Fruit fly (Drosophila melanogaster): Measurements from ENCODE around the gene CG7218.
A peak's percentile ranks its signal among the peaks of the same experiment; 100 is the strongest.

Gene CG7218

DNA sequence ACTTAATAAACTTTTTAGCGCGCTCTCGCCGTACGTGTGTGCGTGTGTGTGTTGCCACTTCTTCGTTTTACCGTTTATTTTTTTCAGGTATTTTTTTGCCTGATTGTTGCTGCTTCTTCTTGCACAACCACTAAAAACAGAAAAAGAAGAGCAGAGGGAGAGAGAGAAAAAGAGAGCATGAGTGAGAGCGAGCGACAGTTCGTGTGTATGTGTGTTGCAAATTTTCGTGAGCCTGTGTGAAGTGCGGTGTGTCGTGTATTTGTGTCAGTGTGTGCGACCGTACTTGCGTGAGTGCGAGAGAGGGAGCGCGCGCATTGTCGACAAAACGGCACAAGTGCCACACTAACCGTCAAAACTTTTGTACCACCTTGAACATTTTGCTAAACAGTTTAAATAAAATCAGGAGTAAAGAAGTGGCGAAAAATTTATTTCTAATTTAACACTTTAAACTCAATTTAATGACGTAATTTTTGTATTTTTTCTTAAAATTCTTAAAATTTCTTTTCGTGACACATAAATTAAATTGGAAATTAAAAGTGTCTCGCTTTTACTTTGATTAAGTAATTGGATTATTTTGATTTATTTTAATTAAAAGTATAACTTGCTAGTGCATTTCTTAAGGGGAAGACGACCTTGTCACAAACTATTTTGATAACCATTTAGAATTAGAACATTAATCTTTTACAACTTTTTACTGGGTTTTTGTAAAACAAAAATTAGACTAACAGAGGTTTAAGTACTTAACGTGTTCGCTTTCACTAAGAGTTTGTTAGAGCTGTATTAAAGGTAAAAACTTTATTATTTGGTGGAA, 33.0 kb upstream of the CG7218 start (continued):
- TF ChIP-seq CG9727 (GFP tag; optimal IDR thresholded peaks at IDR 0.05) = peak; percentile 80
- TF ChIP-seq fd102C (GFP tag; optimal IDR thresholded peaks at IDR 0.05) = no peak
- peak; percentile 60 for TF ChIP-seq CG4424 (GFP tag; optimal IDR thresholded peaks at IDR 0.05)
- peak; percentile 84 for TF ChIP-seq CG9437 (GFP tag; optimal IDR thresholded peaks at IDR 0.05)
- TF ChIP-seq CG18764 (GFP tag; optimal IDR thresholded peaks at IDR 0.05) = no peak
- TF ChIP-seq CoRest (tag; optimal IDR thresholded peaks at IDR 0.05) = peak; percentile 86
- TF ChIP-seq CG7556 (GFP tag; optimal IDR thresholded peaks at IDR 0.05) = peak; percentile 84
- TF ChIP-seq BtbVII (GFP tag; optimal IDR thresholded peaks at IDR 0.05) = no peak
- TF ChIP-seq Usf (GFP tag; optimal IDR thresholded peaks at IDR 0.05) = peak; percentile 45
- TF ChIP-seq nau (GFP tag; optimal IDR thresholded peaks at IDR 0.05) = no peak
- no peak for TF ChIP-seq h (optimal IDR thresholded peaks at IDR 0.05)
- peak; percentile 19 for TF ChIP-seq jumu (GFP tag; optimal IDR thresholded peaks at IDR 0.05)
- no peak for TF ChIP-seq Nf-YA (GFP tag; IDR thresholded peaks at IDR 0.05)
- TF ChIP-seq CG10543 (GFP tag; optimal IDR thresholded peaks at IDR 0.05) = peak; percentile 51
- peak; percentile 31 for TF ChIP-seq org-1 (GFP tag; optimal IDR thresholded peaks at IDR 0.05)
- TF ChIP-seq CG12219 (GFP tag; optimal IDR thresholded peaks at IDR 0.05) = no peak
- TF ChIP-seq CG2889 (GFP tag; IDR thresholded peaks at IDR 0.05) = no peak
- TF ChIP-seq jing (GFP tag; optimal IDR thresholded peaks at IDR 0.05) = no peak
- TF ChIP-seq CG15269 (tag; optimal IDR thresholded peaks at IDR 0.05) = peak; percentile 75
- TF ChIP-seq dmrt11E (tag; optimal IDR thresholded peaks at IDR 0.05) = peak; percentile 57
- TF ChIP-seq gro (GFP tag; optimal IDR thresholded peaks at IDR 0.05) = no peak
- TF ChIP-seq CG7786 (GFP tag; optimal IDR thresholded peaks at IDR 0.05) = peak; percentile 26
- TF ChIP-seq CG1529 (GFP tag; optimal IDR thresholded peaks at IDR 0.05) = peak; percentile 38
- TF ChIP-seq odd (GFP tag; optimal IDR thresholded peaks at IDR 0.05) = peak; percentile 74
- TF ChIP-seq Nf-YB (GFP tag; optimal IDR thresholded peaks at IDR 0.05) = peak; percentile 31
- peak; percentile 77 for TF ChIP-seq CG11504 (tag; optimal IDR thresholded peaks at IDR 0.05)
- no peak for TF ChIP-seq twi (tag; optimal IDR thresholded peaks at IDR 0.05)
- peak; percentile 68 for TF ChIP-seq CG13424 (tag; optimal IDR thresholded peaks at IDR 0.05)
- TF ChIP-seq CG11093 (GFP tag; IDR thresholded peaks at IDR 0.05) = peak; percentile 37; the same call in 2 of the 3 replicates
- TF ChIP-seq Dek (tag; optimal IDR thresholded peaks at IDR 0.05) = peak; percentile 24
- peak; percentile 30 for TF ChIP-seq CG3163 (GFP tag; optimal IDR thresholded peaks at IDR 0.05)
- no peak for TF ChIP-seq CG8944 (GFP tag; optimal IDR thresholded peaks at IDR 0.05)
- TF ChIP-seq CG1602 (GFP tag; optimal IDR thresholded peaks at IDR 0.05) = peak; percentile 33
- TF ChIP-seq ssp (GFP tag; IDR thresholded peaks at IDR 0.05) = no peak
- peak; percentile 5 for TF ChIP-seq Atf3 (GFP tag; optimal IDR thresholded peaks at IDR 0.05)
- peak; percentile 41 for TF ChIP-seq lilli (GFP tag; optimal IDR thresholded peaks at IDR 0.05)
- no peak for TF ChIP-seq unc-4 (GFP tag; IDR thresholded peaks at IDR 0.05; ENCODE audit: partially characterized antibody)
- TF ChIP-seq unpg (GFP tag; optimal IDR thresholded peaks at IDR 0.05) = peak; percentile 58
- peak; percentile 5 for TF ChIP-seq CG8281 (tag; optimal IDR thresholded peaks at IDR 0.05)
- peak; percentile 75 for TF ChIP-seq CG18619 (GFP tag; optimal IDR thresholded peaks at IDR 0.05)
- TF ChIP-seq abd-A (tag; optimal IDR thresholded peaks at IDR 0.05) = peak; percentile 71
- TF ChIP-seq caup (GFP tag; optimal IDR thresholded peaks at IDR 0.05; ENCODE audit: severe bottlenecking) = peak; percentile 34
- no peak for TF ChIP-seq CG1647 (GFP tag; optimal IDR thresholded peaks at IDR 0.05)
- peak; percentile 41 for TF ChIP-seq CG12155 (GFP tag; optimal IDR thresholded peaks at IDR 0.05)
- no peak for TF ChIP-seq chinmo (GFP tag; IDR thresholded peaks at IDR 0.05; ENCODE audit: partially characterized antibody)
- TF ChIP-seq CG13287 (GFP tag; IDR thresholded peaks at IDR 0.05; ENCODE audit: partially characterized antibody) = no peak
- peak; percentile 57 for TF ChIP-seq az2 (GFP tag; optimal IDR thresholded peaks at IDR 0.05)
- no peak for TF ChIP-seq CG31365 (tag; optimal IDR thresholded peaks at IDR 0.05)
- TF ChIP-seq gem (tag; optimal IDR thresholded peaks at IDR 0.05) = peak; percentile 79

All from whole organism, embryonic.